Worm (Caenorhabditis elegans) whole organism, L4 larva: Measurements from ENCODE around the gene F32D1.11.

Source experiments
- T26A8.4 ChIP-seq: fragments of 200-800 bp; sonication (Bioruptor generic); IDR thresholded peaks from 2 replicates; pipeline ENCODE4 v1.3.6; 2022; ENCODE audit warnings: missing genetic modification characterization, missing compliant biosample characterization
- ama-1 ChIP-seq: fragments of 150-350 bp; optimal IDR thresholded peaks from 2 replicates; lab custom pipeline; 2014; ENCODE audit warnings: inconsistent platforms, mixed read lengths
- ctbp-1 ChIP-seq: fragments of 200-800 bp; sonication (Bioruptor generic); IDR thresholded peaks from 2 replicates; pipeline ENCODE4 v1.3.6; 2022; ENCODE audit warnings: missing genetic modification reagents, missing genetic modification characterization, missing compliant biosample characterization
- lin-13 ChIP-seq: fragments of 150-350 bp; optimal IDR thresholded peaks from 2 replicates; lab custom pipeline; 2014; ENCODE audit warnings: missing biosample characterization, missing genetic modification reagents, missing genetic modification characterization
- mdl-1 ChIP-seq, 2 experiments: fragments of 150-350 bp in 1 of 2; sonication (generic microtip) in 1 of 2; optimal IDR thresholded peaks; 2 replicates each; lab custom pipeline; 2014 to 2017; ENCODE audit warnings: missing biosample characterization in 2 of 2, missing genetic modification characterization in 2 of 2
- pha-4 ChIP-seq, 2 experiments: fragments of 150-350 bp in 1 of 2; fragments of 200-800 bp in 1 of 2; sonication (Bioruptor generic) in 1 of 2; IDR thresholded peaks in 1 of 2; optimal IDR thresholded peaks in 1 of 2; 2 replicates each; pipeline versions ENCODE4 v1.3.6 to Lab custom; 2014 to 2022; ENCODE audit warnings: missing genetic modification characterization in 2 of 2, missing genetic modification reagents in 2 of 2, missing biosample characterization in 1 of 2, missing compliant biosample characterization in 1 of 2
- skn-1 ChIP-seq: fragments of 150-350 bp; optimal IDR thresholded peaks from 2 replicates; lab custom pipeline; 2014; ENCODE audit warnings: missing biosample characterization, missing genetic modification characterization
- snpc-1.2 ChIP-seq: fragments of 200-800 bp; sonication (Bioruptor generic); IDR thresholded peaks from 2 replicates; pipeline ENCODE4 v1.3.6; 2022; ENCODE audit warnings: missing genetic modification reagents, missing genetic modification characterization, missing compliant biosample characterization
- snpc-4 ChIP-seq: fragments of 150-350 bp; optimal IDR thresholded peaks from 2 replicates; lab custom pipeline; 2014; ENCODE audit warnings: missing biosample characterization, missing genetic modification characterization
- zag-1 ChIP-seq: fragments of 150-350 bp; optimal IDR thresholded peaks from 2 replicates; lab custom pipeline; 2014; ENCODE audit warnings: missing biosample characterization, missing genetic modification characterization

DNA sequence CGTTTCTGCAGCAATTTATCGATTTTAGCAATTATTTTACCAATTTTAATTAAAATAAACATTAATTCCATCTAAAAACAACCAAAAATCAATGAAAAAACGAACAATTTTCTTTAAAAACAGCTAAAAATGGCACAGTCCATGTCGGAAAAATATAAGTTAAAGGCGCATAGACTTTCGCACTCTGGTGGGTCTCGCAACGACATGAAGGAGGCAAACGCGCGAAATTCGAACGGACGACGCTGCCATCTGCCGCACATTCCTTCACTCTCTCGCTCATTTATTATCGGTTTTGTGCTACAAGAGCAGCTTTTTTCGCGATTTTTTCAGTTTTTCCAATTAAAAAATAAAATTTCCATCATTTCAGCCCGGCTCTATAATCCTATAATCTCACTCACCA is 19.5 kb downstream of the F32D1.11 start, which contains the start of gene mcm-7:
- no peak for TF ChIP-seq mdl-1 (tag; optimal IDR thresholded peaks at IDR 0.05; lab: Kevin White, UChicago)
- TF ChIP-seq skn-1 (tag; lab: Kevin White, UChicago): no peak
- no peak for TF ChIP-seq snpc-1.2
- TF ChIP-seq ama-1 (lab: Kevin White, UChicago): peak; percentile 31
- no peak for TF ChIP-seq pha-4 (GFP tag; IDR thresholded peaks at IDR 0.05; lab: Robert Waterston, UW)
- no peak for TF ChIP-seq pha-4 (tag; optimal IDR thresholded peaks at IDR 0.05; lab: Kevin White, UChicago)
- no peak for TF ChIP-seq zag-1 (tag; lab: Kevin White, UChicago)
- TF ChIP-seq lin-13: peak; percentile 33
- TF ChIP-seq ctbp-1: no peak
- TF ChIP-seq snpc-4 (tag; lab: Kevin White, UChicago): no peak
- no peak for TF ChIP-seq T26A8.4
